Fruit fly (Drosophila melanogaster) whole organism, wandering third instar larva: Measurements from ENCODE around the gene mats.

Experiments used
- Abd-B ChIP-seq: fragments of >200 bp; optimal IDR thresholded peaks from 2 replicates; lab custom pipeline; 2017; ENCODE audit warnings: missing biosample characterization, missing genetic modification characterization
- CG32264 ChIP-seq: fragments of 200-800 bp; sonication (Bioruptor generic); optimal IDR thresholded peaks from 2 replicates; lab custom pipeline; 2016; ENCODE audit warnings: missing biosample characterization, missing genetic modification characterization
- CG9705 ChIP-seq: fragments of 200-800 bp; sonication (Bioruptor generic); optimal IDR thresholded peaks from 2 replicates; lab custom pipeline; 2018; ENCODE audit warnings: missing biosample characterization, mild to moderate bottlenecking, missing genetic modification characterization
- CrebA ChIP-seq: fragments of 200-800 bp; sonication (Bioruptor generic); optimal IDR thresholded peaks from 2 replicates; lab custom pipeline; 2016; ENCODE audit warnings: missing biosample characterization, mild to moderate bottlenecking, missing genetic modification characterization, borderline replicate concordance
- Dfd ChIP-seq: fragments of >200 bp; optimal IDR thresholded peaks from 2 replicates; lab custom pipeline; 2017; ENCODE audit warnings: missing biosample characterization, missing genetic modification characterization
- Hr78 ChIP-seq: fragments of >200 bp; optimal IDR thresholded peaks from 2 replicates; lab custom pipeline; 2017; ENCODE audit warnings: missing biosample characterization, missing genetic modification characterization
- Mio ChIP-seq: sonication (Bioruptor generic); optimal IDR thresholded peaks from 2 replicates; lab custom pipeline; 2016; ENCODE audit warnings: missing biosample characterization, missing genetic modification characterization
- Myc ChIP-seq: fragments of >200 bp; optimal IDR thresholded peaks from 2 replicates; lab custom pipeline; 2017
- N ChIP-seq: fragments of >200 bp; optimal IDR thresholded peaks from 2 replicates; lab custom pipeline; 2018; ENCODE audit warnings: missing biosample characterization, missing external identifiers, missing genetic modification characterization
- OdsH ChIP-seq: fragments of 200-800 bp; sonication (Bioruptor generic); optimal IDR thresholded peaks from 2 replicates; lab custom pipeline; 2016; ENCODE audit warnings: missing biosample characterization, mild to moderate bottlenecking, missing genetic modification characterization
- Rel ChIP-seq, 2 experiments: fragments of 200-800 bp; sonication (Bioruptor generic) in 1 of 2; optimal IDR thresholded peaks; 2 replicates in 1 of 2; 3 replicates in 1 of 2; lab custom pipeline; 2016 to 2019; ENCODE audit warnings: mild to moderate bottlenecking in 2 of 2, missing biosample characterization in 2 of 2, missing genetic modification characterization in 2 of 2, moderate library complexity in 1 of 2
- Sp1 ChIP-seq: fragments of 200-800 bp; sonication (Bioruptor generic); optimal IDR thresholded peaks from 3 replicates; lab custom pipeline; 2019; ENCODE audit warnings: missing biosample characterization, mild to moderate bottlenecking, missing genetic modification characterization, moderate library complexity
- Vsx2 ChIP-seq: fragments of 200-300, 225-300 bp; sonication (Bioruptor generic); optimal IDR thresholded peaks from 2 replicates; lab custom pipeline; 2018; ENCODE audit warnings: missing biosample characterization, missing genetic modification characterization; ENCODE audit not compliant: partially characterized antibody
- br ChIP-seq: fragments of 200-800 bp; sonication (Bioruptor generic); optimal IDR thresholded peaks from 2 replicates; lab custom pipeline; 2016; ENCODE audit warnings: missing biosample characterization, missing genetic modification characterization
- dl ChIP-seq, 2 experiments: fragments of 175-275, 200-275 bp in 1 of 2; fragments of 200-275 bp in 1 of 2; sonication (Bioruptor generic); optimal IDR thresholded peaks; lab custom pipeline; 2018; ENCODE audit warnings: mild to moderate bottlenecking in 2 of 2, missing biosample characterization in 2 of 2, missing genetic modification characterization in 2 of 2, moderate library complexity in 2 of 2; ENCODE audit not compliant: partially characterized antibody in 2 of 2, insufficient read depth in 1 of 2
- dsf ChIP-seq: sonication (Bioruptor generic); optimal IDR thresholded peaks from 2 replicates; lab custom pipeline; 2016; ENCODE audit warnings: missing biosample characterization, missing genetic modification characterization, borderline replicate concordance
- ey ChIP-seq: fragments of 200-800 bp; sonication (Bioruptor generic); optimal IDR thresholded peaks from 2 replicates; lab custom pipeline; 2016; ENCODE audit warnings: missing biosample characterization, missing genetic modification characterization
- foxo ChIP-seq, 2 experiments: fragments of 200-800 bp; sonication (Bioruptor generic); optimal IDR thresholded peaks; 2 replicates in 1 of 2; 3 replicates in 1 of 2; lab custom pipeline; 2016 to 2017; ENCODE audit warnings: missing biosample characterization in 2 of 2, missing genetic modification characterization in 2 of 2
- fru ChIP-seq: fragments of 200-800 bp; sonication (Bioruptor generic); optimal IDR thresholded peaks from 3 replicates; lab custom pipeline; 2016; ENCODE audit warnings: missing biosample characterization, mild to moderate bottlenecking, missing genetic modification characterization
- h ChIP-seq: fragments of 200-800 bp; sonication (Bioruptor generic); optimal IDR thresholded peaks from 3 replicates; lab custom pipeline; 2016; ENCODE audit warnings: missing biosample characterization, mild to moderate bottlenecking, missing genetic modification characterization
- jim ChIP-seq: fragments of 175-275, 200-325 bp; sonication (Bioruptor generic); optimal IDR thresholded peaks from 2 replicates; lab custom pipeline; 2016; ENCODE audit warnings: missing biosample characterization, mild to moderate bottlenecking, missing genetic modification characterization
- lola ChIP-seq: fragments of >200 bp; optimal IDR thresholded peaks from 2 replicates; lab custom pipeline; 2017; ENCODE audit warnings: missing biosample characterization, missing genetic modification characterization
- psq ChIP-seq: fragments of 200-800 bp; sonication (Bioruptor generic); optimal IDR thresholded peaks from 3 replicates; lab custom pipeline; 2017; ENCODE audit warnings: missing biosample characterization, mild to moderate bottlenecking, missing genetic modification characterization, moderate library complexity
- rgr ChIP-seq: fragments of 200-800 bp; sonication (Bioruptor generic); optimal IDR thresholded peaks from 3 replicates; lab custom pipeline; 2016; ENCODE audit warnings: missing biosample characterization, mild to moderate bottlenecking, missing genetic modification characterization
- sv ChIP-seq: fragments of 200-800 bp; sonication (Bioruptor generic); optimal IDR thresholded peaks from 3 replicates; lab custom pipeline; 2016; ENCODE audit warnings: missing biosample characterization, missing genetic modification characterization
- tai ChIP-seq: sonication (Bioruptor generic); optimal IDR thresholded peaks from 2 replicates; lab custom pipeline; 2016; ENCODE audit warnings: missing biosample characterization, missing genetic modification characterization
- usp ChIP-seq: fragments of >200 bp; optimal IDR thresholded peaks from 2 replicates; lab custom pipeline; 2017; ENCODE audit warnings: missing biosample characterization, missing genetic modification characterization
- woc ChIP-seq: sonication (Bioruptor generic); optimal IDR thresholded peaks from 2 replicates; lab custom pipeline; 2016; ENCODE audit warnings: missing biosample characterization, mild to moderate bottlenecking, missing genetic modification characterization

Gene mats

dm6 chr3R:22449871-22450424 lies 29.0 kb downstream of the mats start:
- no peak for TF ChIP-seq dsf (GFP tag; lab: Kevin White, UChicago)
- TF ChIP-seq rgr (GFP tag; lab: Kevin White, UChicago) = no peak
- TF ChIP-seq CrebA (GFP tag; lab: Kevin White, UChicago) = no peak
- TF ChIP-seq CG32264 = no peak
- TF ChIP-seq Abd-B = no peak
- TF ChIP-seq Vsx2 (GFP tag; lab: Kevin White, UChicago) = no peak
- TF ChIP-seq psq (GFP tag; lab: Kevin White, UChicago) = no peak
- TF ChIP-seq Hr78 (GFP tag; lab: Kevin White, UChicago) = no peak
- no peak for TF ChIP-seq usp (GFP tag; lab: Kevin White, UChicago)
- TF ChIP-seq CG9705 = no peak
- TF ChIP-seq foxo (GFP tag; optimal IDR thresholded peaks at IDR 0.05; lab: Kevin White, UChicago) = no peak
- no peak for TF ChIP-seq dl (GFP tag; optimal IDR thresholded peaks at IDR 0.05; lab: Kevin White, UChicago; ENCODE audit: insufficient read depth in 1 of 2, partially characterized antibody in 2 of 2)
- TF ChIP-seq h = no peak
- TF ChIP-seq, all 38 proteins: peak for 0

dm6 chr3R:22454397-22455334 lies 33.7 kb downstream of the mats start:
- no peak for TF ChIP-seq woc

- TF ChIP-seq foxo (GFP tag; optimal IDR thresholded peaks at IDR 0.05; lab: Kevin White, UChicago) = peak in 1 of 2 experiments; percentile 15
- no peak for TF ChIP-seq usp (GFP tag; lab: Kevin White, UChicago)
- peak; percentile 4 for TF ChIP-seq ey
- no peak for TF ChIP-seq br (GFP tag; lab: Kevin White, UChicago)
- no peak for TF ChIP-seq rgr (GFP tag; lab: Kevin White, UChicago)
- no peak for TF ChIP-seq Myc (lab: Kevin White, UChicago)
- TF ChIP-seq OdsH (GFP tag; lab: Kevin White, UChicago) = peak; percentile 2
- TF ChIP-seq fru = peak; percentile 19
- no peak for TF ChIP-seq Mio (GFP tag; lab: Kevin White, UChicago)
- no peak for TF ChIP-seq lola (GFP tag; lab: Kevin White, UChicago)
- TF ChIP-seq Dfd (GFP tag; lab: Kevin White, UChicago) = no peak
- TF ChIP-seq tai (GFP tag; lab: Kevin White, UChicago) = no peak
- TF ChIP-seq jim (GFP tag; lab: Kevin White, UChicago) = no peak
- no peak for TF ChIP-seq Abd-B
- TF ChIP-seq N = no peak
- no peak for TF ChIP-seq Sp1
- TF ChIP-seq CG32264 = no peak
- no peak for TF ChIP-seq CG9705
- TF ChIP-seq sv (GFP tag; lab: Kevin White, UChicago) = no peak
Observed at dm6 chr3R:22455335-22455985, 34.5 kb downstream of the mats start.

- TF ChIP-seq Rel (GFP tag; optimal IDR thresholded peaks at IDR 0.05; lab: Kevin White, UChicago) (no peak), Rel (tag; optimal IDR thresholded peaks at IDR 0.05; lab: Kevin White, UChicago) (peak; percentile 80), br (GFP tag; lab: Kevin White, UChicago) (no peak)
Observed at dm6 chr3R:22456007-22456406, 35.0 kb downstream of the mats start.
